Worm (Caenorhabditis elegans): ENCODE data around the gene F16G10.5.

DNA sequence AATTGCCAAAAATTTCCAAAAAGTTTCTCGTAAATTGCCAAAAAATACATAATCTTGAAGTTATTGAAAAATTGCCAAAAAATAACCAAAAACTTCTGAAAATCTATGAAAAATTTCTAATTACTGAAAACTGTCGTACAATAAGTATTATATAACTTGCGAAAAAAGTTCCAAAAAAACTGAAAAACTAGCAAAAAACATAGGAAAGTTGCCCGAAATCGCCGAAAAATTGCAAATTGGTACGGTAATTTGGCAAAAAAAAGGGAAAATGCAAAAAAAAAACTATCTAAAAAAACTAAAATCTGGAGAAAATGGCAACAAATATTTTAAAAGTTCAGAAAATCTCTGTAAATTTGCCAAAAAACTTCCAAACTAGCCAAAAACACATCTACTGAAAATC is 25.6 kb upstream of the F16G10.5 start, which contains the start of gene enri-1:
- TF ChIP-seq ama-1 (optimal IDR thresholded peaks at IDR 0.05), result no peak
- no peak for TF ChIP-seq ztf-11 (tag; optimal IDR thresholded peaks at IDR 0.05)
- no peak for TF ChIP-seq egl-27 (tag; optimal IDR thresholded peaks at IDR 0.05)
- TF ChIP-seq nhr-12 (tag; optimal IDR thresholded peaks at IDR 0.05), result no peak
- no peak for TF ChIP-seq blmp-1 (tag; optimal IDR thresholded peaks at IDR 0.05; ENCODE audit: insufficient read depth)
- no peak for TF ChIP-seq nhr-10 (tag; optimal IDR thresholded peaks at IDR 0.05)
- no peak for TF ChIP-seq nhr-77 (tag; optimal IDR thresholded peaks at IDR 0.05)
- no peak for TF ChIP-seq unc-62 (GFP tag; optimal IDR thresholded peaks at IDR 0.05)
- TF ChIP-seq fos-1 (tag; optimal IDR thresholded peaks at IDR 0.05), result no peak
- TF ChIP-seq ZK546.5 (tag; optimal IDR thresholded peaks at IDR 0.05), result no peak
- no peak for TF ChIP-seq aly-2 (tag; optimal IDR thresholded peaks at IDR 0.05)
- no peak for TF ChIP-seq mdl-1 (tag; optimal IDR thresholded peaks at IDR 0.05)
- no peak for TF ChIP-seq R02D3.7 (tag; optimal IDR thresholded peaks at IDR 0.05)

All from whole organism, L2 larva.